Worm (Caenorhabditis elegans) whole organism, L4/young adult: ENCODE measurements around the gene moma-1.

ENCODE experiments used
- W03F9.2 ChIP-seq: fragments of 150-350 bp; optimal IDR thresholded peaks from 2 replicates; lab custom pipeline; 2014; ENCODE audit warnings: missing biosample characterization, missing genetic modification characterization
- dao-5 ChIP-seq: sonication (generic microtip); optimal IDR thresholded peaks from 2 replicates; lab custom pipeline; 2016; ENCODE audit warnings: missing genotype, missing genetic modification characterization, moderate library complexity, missing compliant biosample characterization
- him-1 ChIP-seq: sonication (generic microtip); optimal IDR thresholded peaks from 2 replicates; lab custom pipeline; 2016; ENCODE audit warnings: missing genotype, missing genetic modification reagents, missing genetic modification characterization, missing compliant biosample characterization

The moma-1 gene

ce11 chrIII:852296-852695, at the start of gene moma-1:
Gene moma-1, minus strand, starts transcription at chrIII:852396.
- TF ChIP-seq him-1 (tag; lab: Kevin White, UChicago) (no peak), dao-5 (tag; lab: Kevin White, UChicago) (no peak), W03F9.2 (tag; lab: Kevin White, UChicago) (no peak)

- no peak for TF ChIP-seq him-1 (tag; lab: Kevin White, UChicago)
- no peak for TF ChIP-seq W03F9.2 (tag; lab: Kevin White, UChicago)
- no peak for TF ChIP-seq dao-5 (tag; lab: Kevin White, UChicago)
These were observed 49.5 kb upstream of the moma-1 start for ce11 chrIII:901600-902250.

ce11 chrIII:901148-901547, 49.0 kb upstream of the moma-1 start, which contains the start of gene sucl-2:
Gene sucl-2, minus strand, starts transcription at chrIII:901412.
- no peak for TF ChIP-seq W03F9.2 (tag; lab: Kevin White, UChicago)
- no peak for TF ChIP-seq him-1 (tag; lab: Kevin White, UChicago)
- TF ChIP-seq dao-5 (tag; lab: Kevin White, UChicago): no peak

- TF ChIP-seq dao-5 (tag; lab: Kevin White, UChicago): no peak
- TF ChIP-seq him-1 (tag; lab: Kevin White, UChicago): no peak
- TF ChIP-seq W03F9.2 (tag; lab: Kevin White, UChicago): no peak
These were observed 47.9 kb upstream of the moma-1 start for ce11 chrIII:900134-900533.

- TF ChIP-seq W03F9.2 (tag; lab: Kevin White, UChicago) (no peak), him-1 (tag; lab: Kevin White, UChicago) (no peak), dao-5 (tag; lab: Kevin White, UChicago) (no peak)
These were observed 44.7 kb upstream of the moma-1 start for ce11 chrIII:896904-897303.

ce11 chrIII:895525-895924, 43.3 kb upstream of the moma-1 start, which contains the start of the genes ztf-18 and F23H11.2:
Gene ztf-18, minus strand, starts transcription at chrIII:895712.
Gene F23H11.2, plus strand, starts transcription at chrIII:895747.
- TF ChIP-seq W03F9.2 (tag; lab: Kevin White, UChicago): no peak
- TF ChIP-seq dao-5 (tag; lab: Kevin White, UChicago): no peak
- TF ChIP-seq him-1 (tag; lab: Kevin White, UChicago): no peak

ce11 chrIII:891014-891413, 38.8 kb upstream of the moma-1 start, which contains the start of gene T24C4.10:
Gene T24C4.10, minus strand, starts transcription at chrIII:891243.
- no peak for TF ChIP-seq dao-5 (tag; lab: Kevin White, UChicago)
- TF ChIP-seq him-1 (tag; lab: Kevin White, UChicago): no peak
- TF ChIP-seq W03F9.2 (tag; lab: Kevin White, UChicago): no peak

- TF ChIP-seq him-1 (tag; lab: Kevin White, UChicago) (no peak), dao-5 (tag; lab: Kevin White, UChicago) (no peak), W03F9.2 (tag; lab: Kevin White, UChicago) (no peak)
These were observed 36.9 kb upstream of the moma-1 start for ce11 chrIII:888983-889549.

- TF ChIP-seq dao-5 (tag; lab: Kevin White, UChicago) (no peak), W03F9.2 (tag; lab: Kevin White, UChicago) (peak; percentile 14), him-1 (tag; lab: Kevin White, UChicago) (peak; percentile 66)
These were observed 35.7 kb upstream of the moma-1 start for ce11 chrIII:887874-888299.

- no peak for TF ChIP-seq W03F9.2 (tag; lab: Kevin White, UChicago)
These were observed 34.5 kb upstream of the moma-1 start, which contains the start of gene zer-1 for ce11 chrIII:886726-887125. Gene zer-1, minus strand, starts transcription at chrIII:886793.

ce11 chrIII:883595-883994, 31.4 kb upstream of the moma-1 start:
- TF ChIP-seq W03F9.2 (tag; lab: Kevin White, UChicago): no peak
- no peak for TF ChIP-seq him-1 (tag; lab: Kevin White, UChicago)
- TF ChIP-seq dao-5 (tag; lab: Kevin White, UChicago): no peak

ce11 chrIII:881460-881859, 29.3 kb upstream of the moma-1 start:
- TF ChIP-seq W03F9.2 (tag; lab: Kevin White, UChicago) (no peak), him-1 (tag; lab: Kevin White, UChicago) (no peak), dao-5 (tag; lab: Kevin White, UChicago) (peak; percentile 44)

ce11 chrIII:880840-881239, 28.6 kb upstream of the moma-1 start:
- TF ChIP-seq him-1 (tag; lab: Kevin White, UChicago): no peak
- TF ChIP-seq W03F9.2 (tag; lab: Kevin White, UChicago): no peak
- no peak for TF ChIP-seq dao-5 (tag; lab: Kevin White, UChicago)

- TF ChIP-seq dao-5 (tag; lab: Kevin White, UChicago): no peak
- TF ChIP-seq W03F9.2 (tag; lab: Kevin White, UChicago): no peak
- TF ChIP-seq him-1 (tag; lab: Kevin White, UChicago): no peak
These were observed 27.4 kb upstream of the moma-1 start, which contains the start of the genes T24C4.5 and ucr-2.3 for ce11 chrIII:879634-880033. Gene T24C4.5, minus strand, starts transcription at chrIII:879734. Gene ucr-2.3, plus strand, starts transcription at chrIII:879860.
